Fruit fly (Drosophila melanogaster) Kc167 (cell line): Measurements from ENCODE around the gene CG31516.

Source experiments
- Myc ChIP-seq: fragments of >200 bp; optimal IDR thresholded peaks from 2 replicates; lab custom pipeline; 2017; ENCODE audit warnings: missing external identifiers
- Sin3A ChIP-seq: fragments of >200 bp; optimal IDR thresholded peaks from 2 replicates; lab custom pipeline; 2018; ENCODE audit warnings: missing external identifiers
- h ChIP-seq: fragments of >200 bp; optimal IDR thresholded peaks from 3 replicates; lab custom pipeline; 2018; ENCODE audit warnings: missing external identifiers
- insv ChIP-seq: fragments of >200 bp; optimal IDR thresholded peaks from 3 replicates; lab custom pipeline; 2018; ENCODE audit warnings: missing external identifiers

- TF ChIP-seq Myc (lab: Kevin White, UChicago) (no peak), insv (no peak), h (lab: Kevin White, UChicago) (no peak), Sin3A (lab: Kevin White, UChicago) (no peak)
Observed at dm6 chr3R:4214601-4215000, 5.3 kb downstream of the CG31516 start.
